Worm (Caenorhabditis elegans): ENCODE results near the gene srh-8.

DNA sequence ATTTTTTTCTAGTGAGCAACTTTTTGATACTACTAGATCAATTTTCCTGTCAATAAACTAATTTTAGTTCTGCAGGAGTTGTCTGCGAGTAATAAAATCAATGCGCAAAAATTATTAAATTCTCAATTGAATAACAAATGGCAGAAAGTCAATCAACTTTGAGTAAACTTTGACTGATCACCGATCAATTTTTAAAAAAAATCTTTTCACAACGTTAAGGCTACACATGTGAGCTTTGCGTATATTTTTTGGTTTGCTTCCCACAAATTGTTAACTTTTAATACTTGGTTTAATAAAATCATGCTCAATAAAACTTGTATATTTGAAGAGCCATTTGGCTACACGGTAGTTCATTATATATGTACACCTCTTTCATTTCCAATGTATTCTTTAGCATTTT lies 2.6 kb downstream of the srh-8 start, which contains the start of gene srh-7:
- TF ChIP-seq hmbx-1 (tag; optimal IDR thresholded peaks at IDR 0.05) (no peak), tbx-37 (GFP tag; conservative IDR thresholded peaks at IDR 0.05) (no peak), ama-1 (optimal IDR thresholded peaks at IDR 0.05) (no peak), flt-1 (GFP tag; IDR thresholded peaks at IDR 0.05) (no peak)

Data from whole organism, early embryonic.